Worm (Caenorhabditis elegans) whole organism, early embryonic: ENCODE measurements around the gene ZK228.13.

Experiments used
- B0310.2 ChIP-seq: sonication (generic microtip); optimal IDR thresholded peaks from 2 replicates; lab custom pipeline; 2016; ENCODE audit warnings: mild to moderate bottlenecking, missing genetic modification characterization, missing compliant biosample characterization
- F13C5.2 ChIP-seq: sonication (generic microtip); optimal IDR thresholded peaks from 2 replicates; lab custom pipeline; 2017; ENCODE audit warnings: mild to moderate bottlenecking, missing genetic modification characterization, inconsistent platforms, missing compliant biosample characterization
- aly-1 ChIP-seq: sonication (generic microtip); optimal IDR thresholded peaks from 2 replicates; lab custom pipeline; 2016; ENCODE audit warnings: missing genetic modification characterization, missing compliant biosample characterization
- ama-1 ChIP-seq: fragments of 150-350 bp; optimal IDR thresholded peaks from 2 replicates; lab custom pipeline; 2014
- ceh-13 ChIP-seq: fragments of 200-800 bp; sonication (Bioruptor generic); optimal IDR thresholded peaks from 2 replicates; lab custom pipeline; 2018; ENCODE audit warnings: mild to moderate bottlenecking, missing genetic modification characterization, missing compliant biosample characterization
- ceh-36 ChIP-seq: sonication (generic microtip); optimal IDR thresholded peaks from 2 replicates; lab custom pipeline; 2016; ENCODE audit warnings: missing genetic modification characterization, inconsistent platforms, missing compliant biosample characterization
- ets-7 ChIP-seq: sonication (generic microtip); optimal IDR thresholded peaks from 2 replicates; lab custom pipeline; 2016; ENCODE audit warnings: missing genotype, missing genetic modification characterization, missing compliant biosample characterization
- flt-1 ChIP-seq: fragments of 200-800 bp; sonication (Bioruptor generic); IDR thresholded peaks from 2 replicates; pipeline ENCODE4 v1.3.6; 2022; ENCODE audit warnings: missing genetic modification characterization, missing compliant biosample characterization
- hnd-1 ChIP-seq: sonication (generic microtip); optimal IDR thresholded peaks from 2 replicates; lab custom pipeline; 2016; ENCODE audit warnings: missing genetic modification characterization, missing compliant biosample characterization
- scrt-1 ChIP-seq: fragments of 200-800 bp; sonication (Bioruptor generic); IDR thresholded peaks from 2 replicates; pipeline ENCODE4 v1.3.6; 2022; ENCODE audit warnings: missing genetic modification characterization, missing compliant biosample characterization
- sea-1 ChIP-seq: fragments of 200-800 bp; sonication (Bioruptor generic); conservative IDR thresholded peaks from 2 replicates; pipeline ENCODE4 v1.3.6; 2022; ENCODE audit warnings: missing genetic modification characterization, missing compliant biosample characterization
- tbx-11 ChIP-seq: fragments of 200-800 bp; sonication (Bioruptor generic); IDR thresholded peaks from 2 replicates; pipeline ENCODE4 v1.3.6; 2022; ENCODE audit warnings: missing genetic modification characterization, missing compliant biosample characterization

- TF ChIP-seq tbx-11: no peak
- TF ChIP-seq ama-1 (lab: Kevin White, UChicago): no peak
- no peak for TF ChIP-seq ets-7 (tag; lab: Kevin White, UChicago)
- TF ChIP-seq ceh-13 (GFP tag; lab: Kevin White, UChicago): peak; percentile 4
- no peak for TF ChIP-seq hnd-1 (tag; lab: Kevin White, UChicago)
- no peak for TF ChIP-seq scrt-1 (GFP tag; lab: Robert Waterston, UW)
- TF ChIP-seq ceh-36 (tag; lab: Kevin White, UChicago): no peak
- TF ChIP-seq sea-1 (GFP tag; lab: Robert Waterston, UW): no peak
- TF ChIP-seq F13C5.2 (tag; lab: Kevin White, UChicago): no peak
- no peak for TF ChIP-seq aly-1
- no peak for TF ChIP-seq B0310.2
- TF ChIP-seq flt-1 (GFP tag; lab: Robert Waterston, UW): no peak
These were observed 38.8 kb upstream of the ZK228.13 start for ce11 chrV:18506772-18507171.
